Worm (Caenorhabditis elegans) whole organism, L4/young adult: ENCODE results near the gene fbxb-65.

Experiments
- W03F9.2 ChIP-seq: fragments of 150-350 bp; optimal IDR thresholded peaks from 2 replicates; lab custom pipeline; 2014; ENCODE audit warnings: missing biosample characterization, missing genetic modification characterization
- dao-5 ChIP-seq: sonication (generic microtip); optimal IDR thresholded peaks from 2 replicates; lab custom pipeline; 2016; ENCODE audit warnings: missing genotype, missing genetic modification characterization, moderate library complexity, missing compliant biosample characterization
- him-1 ChIP-seq: sonication (generic microtip); optimal IDR thresholded peaks from 2 replicates; lab custom pipeline; 2016; ENCODE audit warnings: missing genotype, missing genetic modification reagents, missing genetic modification characterization, missing compliant biosample characterization

DNA sequence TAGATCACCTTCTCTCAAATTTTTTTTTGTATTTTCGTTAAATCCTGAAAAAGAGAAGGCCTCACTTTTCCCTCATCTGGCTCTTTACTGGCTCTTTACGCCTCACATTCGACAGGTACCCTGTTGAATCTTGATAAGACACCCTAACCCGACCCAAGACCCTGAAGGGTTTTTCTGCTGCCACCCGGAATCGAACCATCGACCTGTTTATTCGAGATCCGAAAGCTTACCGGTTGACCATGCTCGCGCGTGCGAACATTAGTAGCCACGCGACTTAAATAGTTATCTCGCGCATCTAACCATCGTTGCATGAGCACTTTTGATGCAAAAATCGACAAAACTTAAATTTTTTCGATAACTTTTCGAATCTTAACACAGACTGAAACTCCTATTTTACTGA, 25.9 kb downstream of the fbxb-65 start:
- TF ChIP-seq him-1 (no peak), dao-5 (no peak), W03F9.2 (no peak)
